Fruit fly (Drosophila melanogaster) Kc167 (cell line): ENCODE results near the gene eIF4E6.

ENCODE experiments used
- Sin3A ChIP-seq: fragments of >200 bp; optimal IDR thresholded peaks from 2 replicates; lab custom pipeline; 2018; ENCODE audit warnings: missing external identifiers
- ttk ChIP-seq: sonication (Bioruptor generic); optimal IDR thresholded peaks from 2 replicates; lab custom pipeline; 2017; ENCODE audit warnings: missing external identifiers

dm6 chr3R:29054047-29054446 is 27.1 kb upstream of the eIF4E6 start, which contains the start of gene CG11843:
- no peak for TF ChIP-seq Sin3A (lab: Kevin White, UChicago)
- TF ChIP-seq ttk, result no peak
